Fruit fly (Drosophila melanogaster): ENCODE data around the gene nAChRalpha7.

The nAChRalpha7 gene

dm6 chrX:19317058-19317767 is 31.0 kb downstream of the nAChRalpha7 start (continued):
- peak; percentile 22 for TF ChIP-seq CG10669 (GFP tag; optimal IDR thresholded peaks at IDR 0.05)
- TF ChIP-seq Sox102F (GFP tag; optimal IDR thresholded peaks at IDR 0.05), result no peak
- TF ChIP-seq Sox14 (GFP tag; optimal IDR thresholded peaks at IDR 0.05), result no peak
- peak; percentile 3 for TF ChIP-seq CG8319 (GFP tag; optimal IDR thresholded peaks at IDR 0.05)
- TF ChIP-seq vri (GFP tag; optimal IDR thresholded peaks at IDR 0.05), result no peak
- TF ChIP-seq CG8632 (GFP tag; optimal IDR thresholded peaks at IDR 0.05), result peak; percentile 58
- no peak for TF ChIP-seq CG31627 (GFP tag; optimal IDR thresholded peaks at IDR 0.05)
- TF ChIP-seq fkh (GFP tag; optimal IDR thresholded peaks at IDR 0.05), result peak; percentile 43
- peak; percentile 35 for TF ChIP-seq spab (GFP tag; optimal IDR thresholded peaks at IDR 0.05)

DNA sequence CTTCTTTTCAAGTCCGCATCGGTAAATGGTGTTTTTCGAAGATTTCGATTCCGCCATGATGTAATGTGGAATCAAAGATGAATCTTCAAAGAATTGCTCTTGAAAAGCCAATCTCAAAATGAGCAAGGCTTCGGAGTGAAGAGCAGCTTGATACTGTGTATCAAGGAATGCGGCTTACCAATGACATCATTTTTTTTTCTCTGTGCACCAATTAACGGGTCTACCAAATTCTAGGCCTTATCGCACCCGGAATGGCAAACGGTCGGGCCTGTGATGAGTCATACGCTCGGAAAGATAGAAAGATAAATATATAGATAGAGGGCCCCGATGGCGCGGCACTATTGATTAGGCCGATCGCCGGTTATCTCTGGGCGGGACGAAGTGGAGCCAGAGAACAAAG is 31.7 kb downstream of the nAChRalpha7 start:
- peak; percentile 58 for TF ChIP-seq vri (GFP tag; optimal IDR thresholded peaks at IDR 0.05)
- no peak for TF ChIP-seq fd59A (GFP tag; optimal IDR thresholded peaks at IDR 0.05)
- no peak for TF ChIP-seq topi (GFP tag; optimal IDR thresholded peaks at IDR 0.05)

- TF ChIP-seq vri (GFP tag; optimal IDR thresholded peaks at IDR 0.05) (no peak), pdm3 (GFP tag; optimal IDR thresholded peaks at IDR 0.05) (no peak), CG8119 (GFP tag; IDR thresholded peaks at IDR 0.05) (peak; percentile 27; the same call in 1 of the 3 replicates), Smox (GFP tag; optimal IDR thresholded peaks at IDR 0.05) (no peak), Sox102F (GFP tag; optimal IDR thresholded peaks at IDR 0.05) (peak; percentile 1), cyc (GFP tag; optimal IDR thresholded peaks at IDR 0.05) (no peak), esn (GFP tag; optimal IDR thresholded peaks at IDR 0.05) (no peak), CG6163 (GFP tag; IDR thresholded peaks at IDR 0.05) (no peak), CG1621 (tag; optimal IDR thresholded peaks at IDR 0.05) (no peak), Gug (GFP tag; IDR thresholded peaks at IDR 0.05) (no peak), CG10669 (GFP tag; optimal IDR thresholded peaks at IDR 0.05) (no peak), Eip93F (GFP tag; optimal IDR thresholded peaks at IDR 0.05) (no peak), dac (GFP tag; optimal IDR thresholded peaks at IDR 0.05) (no peak), lz (GFP tag; optimal IDR thresholded peaks at IDR 0.05) (no peak), acj6 (GFP tag; optimal IDR thresholded peaks at IDR 0.05) (no peak), CG4318 (GFP tag; optimal IDR thresholded peaks at IDR 0.05) (no peak), dsx (GFP tag; optimal IDR thresholded peaks at IDR 0.05; ENCODE audit: poor library complexity, severe bottlenecking) (peak; percentile 40), Ets96B (tag; optimal IDR thresholded peaks at IDR 0.05) (no peak), CG32006 (GFP tag; optimal IDR thresholded peaks at IDR 0.05) (no peak), Hr4 (GFP tag; optimal IDR thresholded peaks at IDR 0.05) (no peak), Hr38 (GFP tag; optimal IDR thresholded peaks at IDR 0.05) (no peak), salr (GFP tag; optimal IDR thresholded peaks at IDR 0.05) (no peak), Ets21C (GFP tag; optimal IDR thresholded peaks at IDR 0.05) (no peak), svp (GFP tag) (peak; percentile 79), OdsH (GFP tag; optimal IDR thresholded peaks at IDR 0.05) (no peak), Sox15 (GFP tag; optimal IDR thresholded peaks at IDR 0.05) (no peak), CG11902 (GFP tag; optimal IDR thresholded peaks at IDR 0.05) (no peak), Eip78C (GFP tag) (peak; percentile 71), CG9139 (GFP tag; optimal IDR thresholded peaks at IDR 0.05) (no peak)
Measured at dm6 chrX:19315421-19316260, 32.6 kb downstream of the nAChRalpha7 start.
